Comparison of ENCODE assay signal across 5 fruit fly cellular contexts in genomic region chr3L:12745121-12745770, dm6.
A peak's percentile ranks its signal among the peaks of the same experiment; 100 is the strongest.
TF ChIP-seq lines count a peak whose summit lies in the region.

Gene CG32109, plus strand, starts transcription at chr3L:12745344.

- TF ChIP-seq CTCF in whole organism, embryonic (GFP tag; optimal IDR thresholded peaks at IDR 0.05; lab: Kevin White, UChicago): no peak

TF ChIP-seq in whole organism, adult, 20 proteins besides CTCF, POLR2A, EP300 and RAD21:
- no peak for TF ChIP-seq Clk (GFP tag; optimal IDR thresholded peaks at IDR 0.05; lab: Kevin White, UChicago)
- peak; percentile 93 for TF ChIP-seq kay (GFP tag; lab: Kevin White, UChicago; ENCODE audit: borderline replicate concordance)
- no peak for TF ChIP-seq toe (GFP tag; optimal IDR thresholded peaks at IDR 0.05; lab: Kevin White, UChicago)
- TF ChIP-seq Crg-1 (GFP tag; optimal IDR thresholded peaks at IDR 0.05; lab: Kevin White, UChicago): no peak
- TF ChIP-seq CG12768 (GFP tag; optimal IDR thresholded peaks at IDR 0.05; lab: Kevin White, UChicago): no peak
- TF ChIP-seq CG7101 (tag; optimal IDR thresholded peaks at IDR 0.05; lab: Kevin White, UChicago): no peak
- peak; percentile 18 for TF ChIP-seq cic (GFP tag; optimal IDR thresholded peaks at IDR 0.05; lab: Kevin White, UChicago)
- no peak for TF ChIP-seq CG14711 (tag; optimal IDR thresholded peaks at IDR 0.05; lab: Kevin White, UChicago)
- no peak for TF ChIP-seq CG11617 (GFP tag; optimal IDR thresholded peaks at IDR 0.05; lab: Kevin White, UChicago)
- TF ChIP-seq Mnt (GFP tag; optimal IDR thresholded peaks at IDR 0.05; lab: Kevin White, UChicago): no peak
- TF ChIP-seq CG1620 (GFP tag; optimal IDR thresholded peaks at IDR 0.05; lab: Kevin White, UChicago): no peak
- TF ChIP-seq bab1 (GFP tag; optimal IDR thresholded peaks at IDR 0.05; lab: Kevin White, UChicago): peak; percentile 36
- no peak for TF ChIP-seq tj (GFP tag; optimal IDR thresholded peaks at IDR 0.05; lab: Kevin White, UChicago)

TF ChIP-seq in whole organism, embryonic, 481 proteins besides CTCF, POLR2A, EP300 and RAD21 (continues in another document):
- peak; percentile 51 for TF ChIP-seq lbe (GFP tag; optimal IDR thresholded peaks at IDR 0.05; lab: Kevin White, UChicago)
- TF ChIP-seq pzg (GFP tag; optimal IDR thresholded peaks at IDR 0.05; lab: Kevin White, UChicago): peak; percentile 23
- peak; percentile 65 for TF ChIP-seq E2f2 (GFP tag; IDR thresholded peaks at IDR 0.05; lab: Robert Waterston, UW)
- TF ChIP-seq nom (GFP tag; optimal IDR thresholded peaks at IDR 0.05; lab: Kevin White, UChicago): peak; percentile 27
- TF ChIP-seq CG11695 (GFP tag; IDR thresholded peaks at IDR 0.05; lab: Robert Waterston, UW): no peak
- TF ChIP-seq Dp (GFP tag; optimal IDR thresholded peaks at IDR 0.05; lab: Kevin White, UChicago): peak; percentile 61
- no peak for TF ChIP-seq tin (GFP tag; optimal IDR thresholded peaks at IDR 0.05; lab: Kevin White, UChicago)
- peak; percentile 57 for TF ChIP-seq gfzf (GFP tag; optimal IDR thresholded peaks at IDR 0.05; lab: Kevin White, UChicago)
- peak; percentile 18; the same call in 1 of the 2 replicates for TF ChIP-seq CG13287 (GFP tag; IDR thresholded peaks at IDR 0.05; lab: Robert Waterston, UW; ENCODE audit: partially characterized antibody)
- no peak for TF ChIP-seq D (optimal IDR thresholded peaks at IDR 0.05; lab: Kevin White, UChicago)
- TF ChIP-seq D (GFP tag; optimal IDR thresholded peaks at IDR 0.05; lab: Kevin White, UChicago): no peak
- TF ChIP-seq YL-1 (GFP tag; optimal IDR thresholded peaks at IDR 0.05; lab: Kevin White, UChicago): peak; percentile 19
- no peak for TF ChIP-seq gro (GFP tag; optimal IDR thresholded peaks at IDR 0.05; lab: Kevin White, UChicago)
- peak; percentile 18; the same call in 1 of the 3 replicates for TF ChIP-seq CG34224 (GFP tag; IDR thresholded peaks at IDR 0.05; lab: Robert Waterston, UW; ENCODE audit: partially characterized antibody)
- peak; percentile 54 for TF ChIP-seq sens (GFP tag; lab: Kevin White, UChicago)
- no peak for TF ChIP-seq Oaz (GFP tag; IDR thresholded peaks at IDR 0.05; lab: Robert Waterston, UW)
- no peak for TF ChIP-seq lilli (GFP tag; optimal IDR thresholded peaks at IDR 0.05; lab: Kevin White, UChicago)
- peak; percentile 18 for TF ChIP-seq CG4617 (GFP tag; optimal IDR thresholded peaks at IDR 0.05; lab: Kevin White, UChicago; ENCODE audit: borderline replicate concordance)
- peak; percentile 30 for TF ChIP-seq CG12659 (GFP tag; optimal IDR thresholded peaks at IDR 0.05; lab: Kevin White, UChicago)

TF ChIP-seq in whole organism, prepupa, 60 proteins besides CTCF, POLR2A, EP300 and RAD21:
- TF ChIP-seq CG16779 (tag; optimal IDR thresholded peaks at IDR 0.05; lab: Kevin White, UChicago): no peak
- peak; percentile 2 for TF ChIP-seq esn (GFP tag; optimal IDR thresholded peaks at IDR 0.05; lab: Kevin White, UChicago)

TF ChIP-seq in whole organism, pupa, 21 proteins besides CTCF, POLR2A, EP300 and RAD21:
- TF ChIP-seq CG34367 (tag; optimal IDR thresholded peaks at IDR 0.05; lab: Kevin White, UChicago): no peak
- no peak for TF ChIP-seq CG10348 (GFP tag; IDR thresholded peaks at IDR 0.05; lab: Robert Waterston, UW)
- TF ChIP-seq gl (tag; optimal IDR thresholded peaks at IDR 0.05; lab: Kevin White, UChicago): no peak
- no peak for TF ChIP-seq rn (GFP tag; IDR thresholded peaks at IDR 0.05; lab: Robert Waterston, UW)
- TF ChIP-seq CG17806 (tag; optimal IDR thresholded peaks at IDR 0.05; lab: Kevin White, UChicago): no peak
- TF ChIP-seq D1 (tag; optimal IDR thresholded peaks at IDR 0.05; lab: Kevin White, UChicago): peak; percentile 25
- TF ChIP-seq Snoo (tag; optimal IDR thresholded peaks at IDR 0.05; lab: Kevin White, UChicago): peak; percentile 0
- no peak for TF ChIP-seq CG4496 (GFP tag; IDR thresholded peaks at IDR 0.05; lab: Robert Waterston, UW)
- no peak for TF ChIP-seq CG8159 (tag; optimal IDR thresholded peaks at IDR 0.05; lab: Kevin White, UChicago)
- TF ChIP-seq CG12605 (GFP tag; IDR thresholded peaks at IDR 0.05; lab: Robert Waterston, UW): no peak
- TF ChIP-seq CG14655 (GFP tag; optimal IDR thresholded peaks at IDR 0.05; lab: Kevin White, UChicago): no peak
- no peak for TF ChIP-seq CG13204 (GFP tag; optimal IDR thresholded peaks at IDR 0.05; lab: Kevin White, UChicago)

TF ChIP-seq in whole organism, wandering third instar larva, 38 proteins besides CTCF, POLR2A, EP300 and RAD21:
- TF ChIP-seq Abd-B (GFP tag; optimal IDR thresholded peaks at IDR 0.05; lab: Kevin White, UChicago) (no peak), sv (GFP tag; optimal IDR thresholded peaks at IDR 0.05; lab: Kevin White, UChicago) (no peak), CG32264 (GFP tag; optimal IDR thresholded peaks at IDR 0.05; lab: Kevin White, UChicago) (no peak), dl (GFP tag; optimal IDR thresholded peaks at IDR 0.05; lab: Kevin White, UChicago; ENCODE audit: insufficient read depth in 1 of 2, partially characterized antibody in 2 of 2) (no peak), sage (GFP tag; optimal IDR thresholded peaks at IDR 0.05; lab: Kevin White, UChicago) (peak; percentile 26), Rel (GFP tag; optimal IDR thresholded peaks at IDR 0.05; lab: Kevin White, UChicago) (no peak), Rel (tag; optimal IDR thresholded peaks at IDR 0.05; lab: Kevin White, UChicago) (no peak), CG9705 (GFP tag; optimal IDR thresholded peaks at IDR 0.05; lab: Kevin White, UChicago) (no peak), Hnf4 (GFP tag; optimal IDR thresholded peaks at IDR 0.05; lab: Kevin White, UChicago) (no peak)
TF ChIP-seq in whole organism, wandering third instar larva: peak in this region for 1.
